Fruit fly (Drosophila melanogaster): ENCODE results near the gene CG12084.

Gene CG12084

DNA sequence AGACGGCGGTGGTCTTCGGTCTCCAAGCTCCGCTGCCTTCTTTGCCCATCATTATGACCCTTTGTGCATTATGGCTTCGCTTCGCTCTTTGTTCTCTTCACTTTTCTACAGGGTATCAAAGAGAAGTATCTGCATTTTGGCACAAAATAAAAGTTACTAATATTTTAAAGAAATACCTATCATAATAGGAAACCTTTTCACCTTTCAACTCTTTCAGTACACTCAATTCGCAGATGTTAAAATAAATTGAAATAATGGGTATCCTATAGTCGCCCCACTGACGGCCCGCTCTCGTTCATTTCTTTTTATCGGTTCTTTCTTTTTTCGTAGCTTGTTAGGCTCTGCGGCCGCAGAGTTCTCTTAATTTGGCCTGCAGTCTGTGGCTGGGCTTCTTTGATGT is 53.5 kb downstream of the CG12084 start (continued):
- TF ChIP-seq fd85E (GFP tag; optimal IDR thresholded peaks at IDR 0.05) (peak; percentile 23), CG6792 (GFP tag; optimal IDR thresholded peaks at IDR 0.05) (peak; percentile 90), CG8319 (GFP tag; optimal IDR thresholded peaks at IDR 0.05) (peak; percentile 74), Lpt (GFP tag; optimal IDR thresholded peaks at IDR 0.05) (peak; percentile 41), eg (GFP tag; IDR thresholded peaks at IDR 0.05) (peak; percentile 53; the same call in 2 of the 3 replicates), fd59A (GFP tag; optimal IDR thresholded peaks at IDR 0.05) (peak; percentile 59), CG10669 (GFP tag; optimal IDR thresholded peaks at IDR 0.05) (peak; percentile 72), Hr38 (GFP tag; optimal IDR thresholded peaks at IDR 0.05) (no peak), OdsH (GFP tag; optimal IDR thresholded peaks at IDR 0.05) (peak; percentile 85), CG34406 (GFP tag; optimal IDR thresholded peaks at IDR 0.05) (peak; percentile 90), CG8119 (GFP tag; IDR thresholded peaks at IDR 0.05) (peak; percentile 61), Eip93F (GFP tag; optimal IDR thresholded peaks at IDR 0.05) (peak; percentile 97), CG4318 (GFP tag; optimal IDR thresholded peaks at IDR 0.05) (peak; percentile 31), CG6808 (GFP tag; optimal IDR thresholded peaks at IDR 0.05) (peak; percentile 63), CG6276 (GFP tag; optimal IDR thresholded peaks at IDR 0.05) (no peak), Hr4 (GFP tag; optimal IDR thresholded peaks at IDR 0.05) (peak; percentile 37), Smox (GFP tag; optimal IDR thresholded peaks at IDR 0.05) (peak; percentile 98), net (GFP tag; optimal IDR thresholded peaks at IDR 0.05) (peak; percentile 76), Sox102F (GFP tag; optimal IDR thresholded peaks at IDR 0.05) (peak; percentile 98), dsx (GFP tag; optimal IDR thresholded peaks at IDR 0.05; ENCODE audit: poor library complexity, severe bottlenecking) (peak; percentile 76), CG3032 (tag; optimal IDR thresholded peaks at IDR 0.05) (peak; percentile 83), CG31627 (GFP tag; optimal IDR thresholded peaks at IDR 0.05) (peak; percentile 98), Ets96B (tag; optimal IDR thresholded peaks at IDR 0.05) (peak; percentile 71), CG10631 (GFP tag; optimal IDR thresholded peaks at IDR 0.05) (peak; percentile 82), esn (GFP tag; optimal IDR thresholded peaks at IDR 0.05) (peak; percentile 98), CG15336 (GFP tag; IDR thresholded peaks at IDR 0.05) (peak; percentile 67)

DNA sequence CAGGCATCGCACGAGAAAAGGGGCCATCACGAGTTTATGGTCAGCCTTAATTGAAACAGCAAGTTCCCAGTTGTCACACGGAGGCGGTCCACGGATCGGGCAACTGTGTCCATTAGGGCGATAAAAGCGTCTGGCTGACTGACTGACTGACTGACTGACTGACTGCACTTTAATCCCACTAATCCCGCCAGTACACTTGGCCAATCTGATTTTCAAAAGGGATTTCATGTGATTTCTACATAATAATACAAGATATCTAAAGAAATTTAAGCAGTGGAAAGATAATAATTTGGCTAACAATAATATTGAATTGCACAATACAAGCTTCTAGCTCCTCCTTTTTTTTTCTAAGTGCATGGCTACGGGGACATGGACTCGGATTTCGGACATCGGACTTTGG is 54.1 kb downstream of the CG12084 start:
- TF ChIP-seq achi (GFP tag; optimal IDR thresholded peaks at IDR 0.05) (no peak), CG11902 (GFP tag; optimal IDR thresholded peaks at IDR 0.05) (peak; percentile 22), Sox102F (GFP tag; optimal IDR thresholded peaks at IDR 0.05) (no peak), Blimp-1 (GFP tag; optimal IDR thresholded peaks at IDR 0.05) (no peak), CG32006 (GFP tag; optimal IDR thresholded peaks at IDR 0.05) (no peak), Eip78C (GFP tag) (peak; percentile 55), Met (GFP tag; optimal IDR thresholded peaks at IDR 0.05) (peak; percentile 24), dac (GFP tag; optimal IDR thresholded peaks at IDR 0.05) (no peak), CG6163 (GFP tag; IDR thresholded peaks at IDR 0.05) (peak; percentile 41; the same call in 1 of the 3 replicates), pdm3 (GFP tag; optimal IDR thresholded peaks at IDR 0.05) (peak; percentile 20), Hr39 (GFP tag; optimal IDR thresholded peaks at IDR 0.05) (peak; percentile 38), lz (GFP tag; optimal IDR thresholded peaks at IDR 0.05) (peak; percentile 22), CG31627 (GFP tag; optimal IDR thresholded peaks at IDR 0.05) (peak; percentile 36)

- TF ChIP-seq acj6 (GFP tag; optimal IDR thresholded peaks at IDR 0.05) (no peak), CG4318 (GFP tag; optimal IDR thresholded peaks at IDR 0.05) (no peak), Hr4 (GFP tag; optimal IDR thresholded peaks at IDR 0.05) (no peak), CG9139 (GFP tag; optimal IDR thresholded peaks at IDR 0.05) (no peak), CG10631 (GFP tag; optimal IDR thresholded peaks at IDR 0.05) (no peak), CG10669 (GFP tag; optimal IDR thresholded peaks at IDR 0.05) (no peak), CG11762 (GFP tag; optimal IDR thresholded peaks at IDR 0.05; ENCODE audit: insufficient read depth) (no peak), Ets96B (tag; optimal IDR thresholded peaks at IDR 0.05) (no peak), CG11294 (GFP tag; IDR thresholded peaks at IDR 0.05) (no peak), Gug (GFP tag; IDR thresholded peaks at IDR 0.05) (no peak), ss (GFP tag; optimal IDR thresholded peaks at IDR 0.05) (peak in 1 of 2 experiments; percentile 46), fd59A (GFP tag; optimal IDR thresholded peaks at IDR 0.05) (no peak), Sox15 (GFP tag; optimal IDR thresholded peaks at IDR 0.05) (no peak), CG15336 (GFP tag; IDR thresholded peaks at IDR 0.05) (no peak), CG6276 (GFP tag; optimal IDR thresholded peaks at IDR 0.05) (no peak), CG34406 (GFP tag; optimal IDR thresholded peaks at IDR 0.05) (no peak), Blimp-1 (GFP tag; optimal IDR thresholded peaks at IDR 0.05) (no peak), CG8632 (GFP tag; optimal IDR thresholded peaks at IDR 0.05) (no peak), CG8319 (GFP tag; optimal IDR thresholded peaks at IDR 0.05) (no peak), Lpt (GFP tag; optimal IDR thresholded peaks at IDR 0.05) (peak; percentile 32), Met (GFP tag; optimal IDR thresholded peaks at IDR 0.05) (no peak), CG8119 (GFP tag; IDR thresholded peaks at IDR 0.05) (peak; percentile 68; the same call in 2 of the 3 replicates), fd85E (GFP tag; optimal IDR thresholded peaks at IDR 0.05) (no peak), cyc (GFP tag; optimal IDR thresholded peaks at IDR 0.05) (no peak), svp (GFP tag) (no peak), CG6808 (GFP tag; optimal IDR thresholded peaks at IDR 0.05) (no peak), lz (GFP tag; optimal IDR thresholded peaks at IDR 0.05) (no peak), CG6163 (GFP tag; IDR thresholded peaks at IDR 0.05) (no peak)
Observed at dm6 chr3L:1440999-1441398, 55.4 kb downstream of the CG12084 start.

Data from whole organism, prepupa.